Worm (Caenorhabditis elegans) whole organism, mixed stage, embryonic: Measurements from ENCODE around the gene gly-5.
A peak's percentile ranks its signal among the peaks of the same experiment; 100 is the strongest.

Experiments
- bed-3 ChIP-seq: fragments of 200-800 bp; sonication (Bioruptor generic); optimal IDR thresholded peaks from 3 replicates; lab custom pipeline; 2018; ENCODE audit warnings: mild to moderate bottlenecking, missing genetic modification characterization, moderate library complexity, missing compliant biosample characterization
- blmp-1 ChIP-seq: fragments of 150-350 bp; optimal IDR thresholded peaks from 2 replicates; lab custom pipeline; 2014; ENCODE audit warnings: missing biosample characterization, missing genetic modification characterization
- ceh-43 ChIP-seq: fragments of 200-800 bp; sonication (Bioruptor generic); optimal IDR thresholded peaks from 2 replicates; lab custom pipeline; 2018; ENCODE audit warnings: mild to moderate bottlenecking, missing genetic modification characterization, moderate library complexity, missing compliant biosample characterization
- ceh-83 ChIP-seq: fragments of 200-800 bp; sonication (Bioruptor generic); optimal IDR thresholded peaks from 2 replicates; lab custom pipeline; 2018; ENCODE audit warnings: mild to moderate bottlenecking, missing genetic modification characterization, missing compliant biosample characterization
- ces-1 ChIP-seq: fragments of 150-350 bp; optimal IDR thresholded peaks from 2 replicates; lab custom pipeline; 2014; ENCODE audit warnings: missing biosample characterization, missing genetic modification reagents, missing genetic modification characterization
- cnd-1 ChIP-seq: fragments of 200-800 bp; sonication (Bioruptor generic); optimal IDR thresholded peaks from 2 replicates; lab custom pipeline; 2018; ENCODE audit warnings: mild to moderate bottlenecking, missing genetic modification characterization, missing compliant biosample characterization
- drap-1 ChIP-seq: fragments of 200-800 bp; sonication (Bioruptor generic); optimal IDR thresholded peaks from 3 replicates; lab custom pipeline; 2018; ENCODE audit warnings: mild to moderate bottlenecking, missing genetic modification characterization, missing compliant biosample characterization
- elt-1 ChIP-seq: sonication (generic microtip); optimal IDR thresholded peaks from 2 replicates; lab custom pipeline; 2017; ENCODE audit warnings: missing genetic modification characterization, mild to moderate bottlenecking, missing compliant biosample characterization, antibody characterized with exemption, moderate library complexity, borderline replicate concordance; ENCODE audit not compliant: insufficient read depth
- elt-3 ChIP-seq: fragments of 150-350 bp; optimal IDR thresholded peaks from 2 replicates; lab custom pipeline; 2014; ENCODE audit warnings: missing biosample characterization, missing genetic modification characterization
- flh-1 ChIP-seq: fragments of 200-800 bp; sonication (Bioruptor generic); optimal IDR thresholded peaks from 2 replicates; lab custom pipeline; 2018; ENCODE audit warnings: mild to moderate bottlenecking, missing genetic modification characterization, moderate library complexity, missing compliant biosample characterization
- ham-2 ChIP-seq: fragments of 200-800 bp; sonication (Bioruptor generic); optimal IDR thresholded peaks from 2 replicates; lab custom pipeline; 2018; ENCODE audit warnings: mild to moderate bottlenecking, missing genetic modification characterization, missing compliant biosample characterization
- hlh-1 ChIP-seq: fragments of 150-350 bp; optimal IDR thresholded peaks from 2 replicates; lab custom pipeline; 2014; ENCODE audit warnings: missing biosample characterization, missing genetic modification reagents, missing genetic modification characterization
- lin-32 ChIP-seq: fragments of 200-800 bp; sonication (Bioruptor generic); optimal IDR thresholded peaks from 2 replicates; lab custom pipeline; 2018; ENCODE audit warnings: mild to moderate bottlenecking, missing genetic modification characterization, missing compliant biosample characterization
- lsy-2 ChIP-seq: fragments of 150-350 bp; optimal IDR thresholded peaks from 2 replicates; lab custom pipeline; 2014; ENCODE audit warnings: missing biosample characterization, missing genetic modification characterization
- mab-5 ChIP-seq: fragments of 150-350 bp; optimal IDR thresholded peaks from 2 replicates; lab custom pipeline; 2014; ENCODE audit warnings: missing biosample characterization, missing genetic modification characterization
- mep-1 ChIP-seq: fragments of 150-350 bp; optimal IDR thresholded peaks from 2 replicates; lab custom pipeline; 2017; ENCODE audit warnings: missing biosample characterization, missing genetic modification reagents, missing genetic modification characterization, inconsistent platforms
- nhr-2 ChIP-seq: fragments of 150-350 bp; optimal IDR thresholded peaks from 2 replicates; lab custom pipeline; 2014; ENCODE audit warnings: missing biosample characterization, missing genetic modification characterization
- nhr-237 ChIP-seq: fragments of 150-350 bp; optimal IDR thresholded peaks from 2 replicates; lab custom pipeline; 2014; ENCODE audit warnings: missing biosample characterization, missing genetic modification characterization
- nhr-28 ChIP-seq: fragments of 150-350 bp; optimal IDR thresholded peaks from 2 replicates; lab custom pipeline; 2014; ENCODE audit warnings: missing biosample characterization, missing genetic modification characterization
- nhr-76 ChIP-seq: sonication (generic microtip); optimal IDR thresholded peaks from 2 replicates; lab custom pipeline; 2017; ENCODE audit warnings: missing biosample characterization, missing genetic modification characterization
- pha-4 ChIP-seq: fragments of 150-350 bp; optimal IDR thresholded peaks from 2 replicates; lab custom pipeline; 2018; ENCODE audit warnings: missing biosample characterization, missing genetic modification reagents, missing genetic modification characterization
- sem-2 ChIP-seq: fragments of 200-800 bp; sonication (Bioruptor generic); optimal IDR thresholded peaks from 2 replicates; lab custom pipeline; 2018; ENCODE audit warnings: mild to moderate bottlenecking, missing genetic modification characterization, missing compliant biosample characterization
- snpc-4 ChIP-seq: fragments of 150-350 bp; optimal IDR thresholded peaks from 2 replicates; lab custom pipeline; 2014; ENCODE audit warnings: missing biosample characterization, missing genetic modification characterization
- sptf-1 ChIP-seq: sonication (generic microtip); optimal IDR thresholded peaks from 2 replicates; lab custom pipeline; 2017; ENCODE audit warnings: mild to moderate bottlenecking, missing genetic modification characterization, moderate library complexity, missing compliant biosample characterization
- tbx-8 ChIP-seq: fragments of 200-800 bp; sonication (Bioruptor generic); optimal IDR thresholded peaks from 2 replicates; lab custom pipeline; 2018; ENCODE audit warnings: mild to moderate bottlenecking, missing genetic modification characterization, moderate library complexity, missing compliant biosample characterization
- unc-120 ChIP-seq: sonication (generic microtip); optimal IDR thresholded peaks from 2 replicates; lab custom pipeline; 2017; ENCODE audit warnings: missing genetic modification characterization, missing compliant biosample characterization; ENCODE audit not compliant: poor library complexity, severe bottlenecking
- unc-39 ChIP-seq: fragments of 150-350 bp; optimal IDR thresholded peaks from 2 replicates; lab custom pipeline; 2014; ENCODE audit warnings: missing biosample characterization, missing genetic modification characterization
- zip-8 ChIP-seq: fragments of 150-350 bp; optimal IDR thresholded peaks from 2 replicates; lab custom pipeline; 2014; ENCODE audit warnings: missing biosample characterization, missing genetic modification characterization

The gly-5 gene

ce11 chrIII:13212366-13212765 lies 25.2 kb downstream of the gly-5 start, which contains the start of gene tsp-3:
Gene tsp-3, plus strand, starts transcription at chrIII:13212666.
- TF ChIP-seq snpc-4 (tag; lab: Kevin White, UChicago), result no peak
- no peak for TF ChIP-seq tbx-8 (GFP tag; lab: Kevin White, UChicago)
- no peak for TF ChIP-seq ceh-83
- TF ChIP-seq cnd-1 (tag; lab: Kevin White, UChicago), result no peak
- no peak for TF ChIP-seq unc-39 (tag; lab: Kevin White, UChicago)
- TF ChIP-seq hlh-1 (tag; lab: Kevin White, UChicago), result no peak

ce11 chrIII:13213111-13213510 lies 25.9 kb downstream of the gly-5 start:
- no peak for TF ChIP-seq blmp-1 (tag; lab: Kevin White, UChicago)
- no peak for TF ChIP-seq zip-8 (tag; lab: Kevin White, UChicago)
- TF ChIP-seq snpc-4 (tag; lab: Kevin White, UChicago), result no peak
- TF ChIP-seq nhr-237, result no peak
- no peak for TF ChIP-seq ceh-43 (GFP tag; lab: Kevin White, UChicago)
- TF ChIP-seq ham-2 (GFP tag; lab: Kevin White, UChicago), result no peak
- no peak for TF ChIP-seq unc-39 (tag; lab: Kevin White, UChicago)
- no peak for TF ChIP-seq drap-1 (GFP tag; lab: Kevin White, UChicago)
- TF ChIP-seq elt-3 (tag; lab: Kevin White, UChicago), result no peak
- TF ChIP-seq mab-5 (tag; lab: Kevin White, UChicago), result no peak
- TF ChIP-seq lin-32 (GFP tag; lab: Kevin White, UChicago), result no peak
- TF ChIP-seq nhr-28, result no peak
- no peak for TF ChIP-seq pha-4 (tag; lab: Kevin White, UChicago)
- no peak for TF ChIP-seq sem-2 (GFP tag; lab: Kevin White, UChicago)
- no peak for TF ChIP-seq nhr-2 (tag; lab: Kevin White, UChicago)

- TF ChIP-seq ces-1 (GFP tag; lab: Kevin White, UChicago) (peak; percentile 45), bed-3 (GFP tag; lab: Kevin White, UChicago) (no peak), blmp-1 (tag; lab: Kevin White, UChicago) (peak; percentile 23), pha-4 (tag; lab: Kevin White, UChicago) (no peak)
- TF ChIP-seq, all 35 proteins: peak for 2
Observed at ce11 chrIII:13215682-13216081, 28.5 kb downstream of the gly-5 start.

- TF ChIP-seq bed-3 (GFP tag; lab: Kevin White, UChicago), result no peak
- TF ChIP-seq sptf-1 (tag; lab: Kevin White, UChicago), result no peak
- peak; percentile 32 for TF ChIP-seq elt-1
- no peak for TF ChIP-seq snpc-4 (tag; lab: Kevin White, UChicago)
- TF ChIP-seq unc-120 (tag; lab: Kevin White, UChicago), result no peak
- TF ChIP-seq hlh-1 (tag; lab: Kevin White, UChicago), result no peak
- no peak for TF ChIP-seq flh-1 (GFP tag; lab: Kevin White, UChicago)
- no peak for TF ChIP-seq cnd-1 (tag; lab: Kevin White, UChicago)
- TF ChIP-seq mep-1, result no peak
- no peak for TF ChIP-seq unc-39 (tag; lab: Kevin White, UChicago)
- TF ChIP-seq blmp-1 (tag; lab: Kevin White, UChicago), result peak; percentile 61
- no peak for TF ChIP-seq ces-1 (GFP tag; lab: Kevin White, UChicago)
Observed at ce11 chrIII:13216488-13217016, 29.4 kb downstream of the gly-5 start.

ce11 chrIII:13222772-13223171 lies 35.6 kb downstream of the gly-5 start, which contains the start of gene Y43F4A.1:
Gene Y43F4A.1, plus strand, starts transcription at chrIII:13223072.
- TF ChIP-seq unc-120 (tag; lab: Kevin White, UChicago) (no peak), nhr-237 (no peak), sem-2 (GFP tag; lab: Kevin White, UChicago) (no peak), elt-3 (tag; lab: Kevin White, UChicago) (no peak), nhr-76 (tag; lab: Kevin White, UChicago) (no peak), tbx-8 (GFP tag; lab: Kevin White, UChicago) (no peak), ces-1 (GFP tag; lab: Kevin White, UChicago) (no peak), bed-3 (GFP tag; lab: Kevin White, UChicago) (no peak), unc-39 (tag; lab: Kevin White, UChicago) (no peak), lsy-2 (tag; lab: Kevin White, UChicago) (no peak), hlh-1 (tag; lab: Kevin White, UChicago) (no peak), nhr-2 (tag; lab: Kevin White, UChicago) (no peak), mab-5 (tag; lab: Kevin White, UChicago) (no peak), ceh-43 (GFP tag; lab: Kevin White, UChicago) (no peak), ham-2 (GFP tag; lab: Kevin White, UChicago) (no peak), blmp-1 (tag; lab: Kevin White, UChicago) (no peak)
